Fruit fly (Drosophila melanogaster) whole organism, embryonic: ENCODE data around the gene ND-24.

ENCODE experiments used
- Adf1 ChIP-seq: fragments of 200-800 bp; sonication (Bioruptor generic); IDR thresholded peaks from 2 replicates; pipeline ENCODE4 v1.3.6; 2022; ENCODE audit warnings: missing biosample characterization, missing genetic modification characterization
- BEAF-32 ChIP-seq: fragments of 200-800 bp; sonication (Bioruptor generic); optimal IDR thresholded peaks from 3 replicates; lab custom pipeline; 2017; ENCODE audit warnings: missing biosample characterization, missing genetic modification characterization, mild to moderate bottlenecking, moderate library complexity, missing genetic modification reagents
- Bgb ChIP-seq: fragments of 200-800 bp; sonication (Bioruptor generic); IDR thresholded peaks from 2 replicates; pipeline ENCODE4 v1.3.6; 2022; ENCODE audit warnings: missing biosample characterization, missing genetic modification characterization; ENCODE audit not compliant: partially characterized antibody
- CG10267 ChIP-seq: fragments of 200-800 bp; sonication (Bioruptor generic); optimal IDR thresholded peaks from 2 replicates; lab custom pipeline; 2018; ENCODE audit warnings: missing biosample characterization, mild to moderate bottlenecking, missing genetic modification characterization, moderate library complexity
- CG12071 ChIP-seq: fragments of 200-800 bp; sonication (Bioruptor generic); optimal IDR thresholded peaks from 3 replicates; lab custom pipeline; 2018; ENCODE audit warnings: missing biosample characterization, mild to moderate bottlenecking, missing genetic modification characterization
- CG13424 ChIP-seq: fragments of 200-800 bp; sonication (Bioruptor generic); optimal IDR thresholded peaks from 2 replicates; lab custom pipeline; 2019; ENCODE audit warnings: missing biosample characterization, mild to moderate bottlenecking, missing genetic modification characterization, moderate library complexity
- CG15514 ChIP-seq: fragments of 200-800 bp; sonication (Bioruptor generic); optimal IDR thresholded peaks from 3 replicates; lab custom pipeline; 2017; ENCODE audit warnings: missing biosample characterization, missing genetic modification characterization, mild to moderate bottlenecking, moderate library complexity, missing genetic modification reagents
- CG16815 ChIP-seq: fragments of 200-800 bp; sonication (Bioruptor generic); optimal IDR thresholded peaks from 3 replicates; lab custom pipeline; 2017; ENCODE audit warnings: missing biosample characterization, mild to moderate bottlenecking, missing genetic modification characterization
- CG17912 ChIP-seq: fragments of 200-800 bp; sonication (Bioruptor generic); optimal IDR thresholded peaks from 2 replicates; lab custom pipeline; 2018; ENCODE audit warnings: missing biosample characterization, mild to moderate bottlenecking, missing genetic modification characterization
- CG2678 ChIP-seq: fragments of 200-800 bp; sonication (Bioruptor generic); optimal IDR thresholded peaks from 3 replicates; lab custom pipeline; 2019; ENCODE audit warnings: missing biosample characterization, mild to moderate bottlenecking, missing genetic modification characterization, moderate library complexity
- CG2889 ChIP-seq: fragments of 200-800 bp; sonication (Bioruptor generic); IDR thresholded peaks from 3 replicates; pipeline ENCODE4 v1.3.6; 2022; ENCODE audit warnings: missing biosample characterization, missing genetic modification characterization
- CG30403 ChIP-seq: fragments of 200-800 bp; sonication (Bioruptor generic); optimal IDR thresholded peaks from 3 replicates; lab custom pipeline; 2016; ENCODE audit warnings: missing biosample characterization, missing genetic modification characterization
- CG3065 ChIP-seq: fragments of 200-800 bp; sonication (Bioruptor generic); optimal IDR thresholded peaks from 2 replicates; lab custom pipeline; 2016; ENCODE audit warnings: missing biosample characterization, missing genetic modification characterization
- CG3281 ChIP-seq: fragments of 200-800 bp; sonication (Bioruptor generic); optimal IDR thresholded peaks from 3 replicates; lab custom pipeline; 2017; ENCODE audit warnings: missing biosample characterization, mild to moderate bottlenecking, missing genetic modification characterization
- CG3407 ChIP-seq: fragments of 200-800 bp; sonication (Bioruptor generic); optimal IDR thresholded peaks from 2 replicates; lab custom pipeline; 2018; ENCODE audit warnings: missing biosample characterization, mild to moderate bottlenecking, missing genetic modification characterization
- CG34224 ChIP-seq: fragments of 200-800 bp; sonication (Bioruptor generic); IDR thresholded peaks from 3 replicates; pipeline ENCODE4 v1.3.6; 2022; ENCODE audit warnings: missing biosample characterization, missing genetic modification characterization; ENCODE audit not compliant: partially characterized antibody
- CG4404 ChIP-seq: fragments of 200-800 bp; sonication (Bioruptor generic); IDR thresholded peaks from 2 replicates; pipeline ENCODE4 v1.3.6; 2022; ENCODE audit warnings: missing biosample characterization, missing genetic modification characterization
- CG4820 ChIP-seq: fragments of 200-800 bp; sonication (Bioruptor generic); optimal IDR thresholded peaks from 3 replicates; lab custom pipeline; 2016; ENCODE audit warnings: missing biosample characterization, missing genetic modification characterization
- CG4854 ChIP-seq: fragments of 200-800 bp; sonication (Bioruptor generic); optimal IDR thresholded peaks from 2 replicates; lab custom pipeline; 2016; ENCODE audit warnings: missing biosample characterization, missing genetic modification characterization, inconsistent platforms
- CG7745 ChIP-seq: fragments of 200-800 bp; sonication (Bioruptor generic); optimal IDR thresholded peaks from 2 replicates; lab custom pipeline; 2018; ENCODE audit warnings: missing biosample characterization, mild to moderate bottlenecking, missing genetic modification characterization, moderate library complexity
- CG8478 ChIP-seq: fragments of >200 bp; optimal IDR thresholded peaks from 2 replicates; lab custom pipeline; 2018
- CG8944 ChIP-seq: fragments of 200-800 bp; sonication (Bioruptor generic); optimal IDR thresholded peaks from 3 replicates; lab custom pipeline; 2016; ENCODE audit warnings: missing biosample characterization, missing genetic modification characterization
- Doc2 ChIP-seq: fragments of 200-800 bp; sonication (Bioruptor generic); IDR thresholded peaks from 2 replicates; pipeline ENCODE4 v1.3.6; 2022; ENCODE audit warnings: missing biosample characterization, missing genetic modification characterization
- HLH4C ChIP-seq: fragments of 200-800 bp; sonication (Bioruptor generic); IDR thresholded peaks from 3 replicates; pipeline ENCODE4 v1.3.6; 2022; ENCODE audit warnings: missing biosample characterization, missing genetic modification characterization; ENCODE audit not compliant: partially characterized antibody
- Hmr ChIP-seq: fragments of 200-800 bp; sonication (Bioruptor generic); optimal IDR thresholded peaks from 3 replicates; lab custom pipeline; 2017; ENCODE audit warnings: mild to moderate bottlenecking, missing biosample characterization, missing genetic modification reagents, missing genetic modification characterization
- Hmx ChIP-seq: fragments of 200-800 bp; sonication (Bioruptor generic); optimal IDR thresholded peaks from 2 replicates; lab custom pipeline; 2016; ENCODE audit warnings: missing biosample characterization, missing genetic modification characterization
- Hr3 ChIP-seq: fragments of 200-800 bp; sonication (Bioruptor generic); optimal IDR thresholded peaks from 3 replicates; lab custom pipeline; 2016; ENCODE audit warnings: missing biosample characterization, missing genetic modification characterization
- Optix ChIP-seq: fragments of 200-800 bp; sonication (Bioruptor generic); IDR thresholded peaks from 3 replicates; pipeline ENCODE4 v1.3.6; 2022; ENCODE audit warnings: missing biosample characterization, missing genetic modification characterization
- Rfx ChIP-seq: fragments of 200-800 bp; sonication (Bioruptor generic); IDR thresholded peaks from 2 replicates; pipeline ENCODE4 v1.3.6; 2022; ENCODE audit warnings: missing biosample characterization, missing genetic modification characterization
- Side ChIP-seq: fragments of 200-800 bp; sonication (Bioruptor generic); optimal IDR thresholded peaks from 2 replicates; lab custom pipeline; 2016; ENCODE audit warnings: missing biosample characterization, missing genetic modification characterization
- Sin3A ChIP-seq: fragments of >200 bp; optimal IDR thresholded peaks from 2 replicates; lab custom pipeline; 2018
- Spps ChIP-seq: fragments of 200-800 bp; sonication (Bioruptor generic); optimal IDR thresholded peaks from 2 replicates; lab custom pipeline; 2018; ENCODE audit warnings: missing biosample characterization, mild to moderate bottlenecking, missing genetic modification characterization
- Xbp1 ChIP-seq: fragments of 200-800 bp; sonication (Bioruptor generic); optimal IDR thresholded peaks from 3 replicates; lab custom pipeline; 2016; ENCODE audit warnings: missing biosample characterization, mild to moderate bottlenecking, missing genetic modification characterization
- abd-A ChIP-seq: fragments of 200-800 bp; sonication (Bioruptor generic); optimal IDR thresholded peaks from 3 replicates; lab custom pipeline; 2019; ENCODE audit warnings: missing biosample characterization, mild to moderate bottlenecking, missing genetic modification characterization, moderate library complexity
- ara ChIP-seq: fragments of 200-800 bp; sonication (Bioruptor generic); IDR thresholded peaks from 2 replicates; pipeline ENCODE4 v1.3.6; 2022; ENCODE audit warnings: missing biosample characterization, missing genetic modification characterization
- az2 ChIP-seq: fragments of 200-800 bp; sonication (Bioruptor generic); optimal IDR thresholded peaks from 3 replicates; lab custom pipeline; 2016; ENCODE audit warnings: missing biosample characterization, missing genetic modification characterization
- br ChIP-seq: fragments of >200 bp; optimal IDR thresholded peaks from 2 replicates; lab custom pipeline; 2017
- croc ChIP-seq: fragments of 200-800 bp; sonication (Bioruptor generic); conservative IDR thresholded peaks from 3 replicates; pipeline ENCODE4 v1.3.6; 2022; ENCODE audit warnings: missing biosample characterization, missing genetic modification characterization
- da ChIP-seq: fragments of 200-800 bp; sonication (Bioruptor generic); optimal IDR thresholded peaks from 2 replicates; lab custom pipeline; 2016; ENCODE audit warnings: missing biosample characterization, missing genetic modification characterization
- grau ChIP-seq: fragments of 200-800 bp; optimal IDR thresholded peaks from 3 replicates; lab custom pipeline; 2019; ENCODE audit warnings: missing biosample characterization, mild to moderate bottlenecking, missing genetic modification characterization, moderate library complexity
- hkb ChIP-seq, 2 experiments: fragments of 200-800 bp in 1 of 2; fragments of >200 bp in 1 of 2; sonication (Bioruptor generic) in 1 of 2; IDR thresholded peaks in 1 of 2; optimal IDR thresholded peaks in 1 of 2; 2 replicates each; pipeline versions ENCODE4 v1.3.6 to Lab custom; 2017 to 2022; ENCODE audit warnings: missing biosample characterization in 1 of 2, missing genetic modification characterization in 1 of 2
- hth ChIP-seq: fragments of >200 bp; optimal IDR thresholded peaks from 2 replicates; lab custom pipeline; 2017; ENCODE audit warnings: inconsistent platforms
- insv ChIP-seq, 2 experiments: fragments of 200-800 bp; sonication (Bioruptor generic); optimal IDR thresholded peaks; 3 replicates each; lab custom pipeline; 2016 to 2018; ENCODE audit warnings: missing biosample characterization in 2 of 2, missing genetic modification characterization in 2 of 2
- lola ChIP-seq, 3 experiments: fragments of >200 bp in 2 of 3; fragments of 200-800 bp in 1 of 3; sonication (Bioruptor generic) in 1 of 3; optimal IDR thresholded peaks; 2 replicates each; lab custom pipeline; 2017 to 2019; ENCODE audit warnings: missing biosample characterization in 3 of 3, missing genetic modification characterization in 3 of 3, mild to moderate bottlenecking in 1 of 3, moderate library complexity in 1 of 3
- mld ChIP-seq: fragments of 200-800 bp; sonication (Bioruptor generic); IDR thresholded peaks from 3 replicates; pipeline ENCODE4 v1.3.6; 2022; ENCODE audit warnings: missing biosample characterization, missing genetic modification characterization; ENCODE audit not compliant: partially characterized antibody
- pan ChIP-seq, 4 experiments: fragments of >200 bp in 3 of 4; fragments of 200-800 bp in 1 of 4; sonication (Bioruptor generic) in 1 of 4; optimal IDR thresholded peaks in 3 of 4; IDR thresholded peaks in 1 of 4; 2 replicates each; pipeline versions ENCODE4 v1.3.6 to Lab custom; 2017 to 2022; ENCODE audit warnings: missing biosample characterization in 2 of 4, missing genetic modification characterization in 2 of 4, mixed read lengths in 1 of 4
- peb ChIP-seq: fragments of 200-800 bp; sonication (Bioruptor generic); IDR thresholded peaks from 2 replicates; pipeline ENCODE4 v1.3.6; 2022; ENCODE audit warnings: missing biosample characterization, missing genetic modification characterization
- tap ChIP-seq: fragments of 200-800 bp; optimal IDR thresholded peaks from 3 replicates; lab custom pipeline; 2019; ENCODE audit warnings: missing biosample characterization, mild to moderate bottlenecking, missing genetic modification characterization, moderate library complexity
- tll ChIP-seq, 2 experiments: fragments of 200-800 bp in 1 of 2; fragments of >200 bp in 1 of 2; sonication (Bioruptor generic) in 1 of 2; optimal IDR thresholded peaks; 2 replicates each; lab custom pipeline; 2017 to 2019; ENCODE audit warnings: missing biosample characterization in 2 of 2, missing genetic modification characterization in 2 of 2, mild to moderate bottlenecking in 1 of 2, moderate library complexity in 1 of 2

ND-24 gene

dm6 chrX:17631996-17632612 lies at the start of gene ND-24, which contains the start of gene corolla (continued):
- TF ChIP-seq CG3407 (GFP tag; lab: Kevin White, UChicago) (peak; percentile 67), Bgb (GFP tag; lab: Robert Waterston, UW) (peak; percentile 82), CG10267 (tag; lab: Kevin White, UChicago) (peak; percentile 98), Hmr (GFP tag; lab: Kevin White, UChicago) (no peak), az2 (GFP tag; lab: Kevin White, UChicago) (peak; percentile 85), CG8478 (no peak), CG2889 (GFP tag; lab: Robert Waterston, UW) (peak; percentile 84), Side (GFP tag; lab: Kevin White, UChicago) (peak; percentile 76), BEAF-32 (GFP tag; lab: Kevin White, UChicago) (peak; percentile 89), CG7745 (tag; lab: Kevin White, UChicago) (no peak), hkb (optimal IDR thresholded peaks at IDR 0.05; lab: Kevin White, UChicago) (no peak), hkb (GFP tag; IDR thresholded peaks at IDR 0.05; lab: Robert Waterston, UW) (peak; percentile 85), CG4854 (GFP tag; lab: Kevin White, UChicago) (peak; percentile 81), Rfx (peak; percentile 92), Spps (peak; percentile 59), CG12071 (no peak), grau (peak; percentile 69), CG17912 (GFP tag; lab: Kevin White, UChicago) (no peak), CG3281 (GFP tag; lab: Kevin White, UChicago) (peak; percentile 67), HLH4C (GFP tag; lab: Robert Waterston, UW) (peak; percentile 88), CG8944 (GFP tag; lab: Kevin White, UChicago) (peak; percentile 81), Xbp1 (GFP tag; lab: Kevin White, UChicago) (peak; percentile 90), da (GFP tag; lab: Kevin White, UChicago) (peak; percentile 48), insv (GFP tag; optimal IDR thresholded peaks at IDR 0.05; lab: Kevin White, UChicago) (no peak), CG13424 (peak; percentile 78), abd-A (tag; lab: Kevin White, UChicago) (no peak), CG15514 (GFP tag; lab: Kevin White, UChicago) (peak; percentile 84), peb (GFP tag; lab: Robert Waterston, UW) (peak; percentile 84), br (lab: Kevin White, UChicago) (no peak), Doc2 (GFP tag; lab: Robert Waterston, UW) (no peak), mld (GFP tag; lab: Robert Waterston, UW) (no peak), pan (optimal IDR thresholded peaks at IDR 0.05; lab: Kevin White, UChicago) (no peak), pan (GFP tag; optimal IDR thresholded peaks at IDR 0.05 in 1 of 2, IDR thresholded peaks at IDR 0.05 in 1 of 2) (peak in 1 of 2 experiments; percentile 89), croc (GFP tag; lab: Robert Waterston, UW) (peak; percentile 69), CG30403 (peak; percentile 93), hth (lab: Kevin White, UChicago) (no peak), CG4404 (GFP tag; lab: Robert Waterston, UW) (peak; percentile 80), CG3065 (GFP tag; lab: Kevin White, UChicago) (peak; percentile 59), CG34224 (GFP tag; lab: Robert Waterston, UW) (peak; percentile 90), Optix (GFP tag; lab: Robert Waterston, UW) (peak; percentile 70; the same call in 2 of the 3 replicates), Hr3 (GFP tag; lab: Kevin White, UChicago) (peak; percentile 87), CG16815 (peak; percentile 65), tll (GFP tag; optimal IDR thresholded peaks at IDR 0.05; lab: Kevin White, UChicago) (peak in 1 of 2 experiments; percentile 22), tap (tag; lab: Kevin White, UChicago) (no peak), ara (GFP tag; lab: Robert Waterston, UW) (peak; percentile 73; the same call in 1 of the 2 replicates), CG4820 (GFP tag; lab: Kevin White, UChicago) (peak; percentile 83), Hmx (GFP tag; lab: Kevin White, UChicago) (peak; percentile 54), Sin3A (lab: Kevin White, UChicago) (peak; percentile 75), CG2678 (tag; lab: Kevin White, UChicago) (no peak), Adf1 (GFP tag; lab: Robert Waterston, UW) (peak; percentile 67), lola (GFP tag; optimal IDR thresholded peaks at IDR 0.05; lab: Kevin White, UChicago) (peak in 1 of 3 experiments; percentile 75)
